Fruit fly (Drosophila melanogaster): ENCODE data around the gene Dhc1.

Gene Dhc1

dm6 chr3R:9637361-9637760, 37.1 kb downstream of the Dhc1 start, which contains the start of gene Scm (continued):
- TF ChIP-seq cg (GFP tag; optimal IDR thresholded peaks at IDR 0.05) (no peak), Vsx1 (GFP tag; optimal IDR thresholded peaks at IDR 0.05) (no peak), Nf-YA (GFP tag; IDR thresholded peaks at IDR 0.05) (no peak), stwl (tag; optimal IDR thresholded peaks at IDR 0.05) (peak; percentile 100), CG32772 (GFP tag; IDR thresholded peaks at IDR 0.05) (no peak), p53 (GFP tag; optimal IDR thresholded peaks at IDR 0.05) (no peak), tin (GFP tag; optimal IDR thresholded peaks at IDR 0.05) (no peak), Dbx (GFP tag; IDR thresholded peaks at IDR 0.05) (no peak), run (tag; optimal IDR thresholded peaks at IDR 0.05) (no peak), CG13894 (tag; optimal IDR thresholded peaks at IDR 0.05) (peak; percentile 2), CG4360 (GFP tag; IDR thresholded peaks at IDR 0.05) (no peak), Sox100B (GFP tag; optimal IDR thresholded peaks at IDR 0.05) (no peak), ssp (GFP tag; IDR thresholded peaks at IDR 0.05) (no peak), sna (GFP tag; IDR thresholded peaks at IDR 0.05; ENCODE audit: partially characterized antibody) (peak; percentile 95), dpn (GFP tag; optimal IDR thresholded peaks at IDR 0.05) (no peak), oc (tag; optimal IDR thresholded peaks at IDR 0.05) (no peak), fd102C (GFP tag; optimal IDR thresholded peaks at IDR 0.05) (no peak), ind (GFP tag; optimal IDR thresholded peaks at IDR 0.05) (no peak), CG1832 (GFP tag; optimal IDR thresholded peaks at IDR 0.05) (no peak), pho (GFP tag; optimal IDR thresholded peaks at IDR 0.05) (no peak), CG7963 (GFP tag; IDR thresholded peaks at IDR 0.05; ENCODE audit: partially characterized antibody) (peak; percentile 93), CG9817 (tag; optimal IDR thresholded peaks at IDR 0.05) (no peak), CHES-1-like (GFP tag; optimal IDR thresholded peaks at IDR 0.05) (peak; percentile 65), Atf6 (GFP tag; IDR thresholded peaks at IDR 0.05) (no peak), CG11695 (GFP tag; IDR thresholded peaks at IDR 0.05) (no peak), so (GFP tag; IDR thresholded peaks at IDR 0.05) (no peak), CG31224 (GFP tag; IDR thresholded peaks at IDR 0.05) (no peak), CG13424 (tag; optimal IDR thresholded peaks at IDR 0.05) (peak; percentile 3), CG14860 (GFP tag; IDR thresholded peaks at IDR 0.05; ENCODE audit: partially characterized antibody) (peak; percentile 85), CG7745 (tag; optimal IDR thresholded peaks at IDR 0.05) (no peak), CG8765 (GFP tag; IDR thresholded peaks at IDR 0.05) (no peak), jumu (GFP tag; optimal IDR thresholded peaks at IDR 0.05) (no peak), lmd (GFP tag; IDR thresholded peaks at IDR 0.05) (no peak), CG12104 (GFP tag; optimal IDR thresholded peaks at IDR 0.05) (no peak), pros (GFP tag; optimal IDR thresholded peaks at IDR 0.05) (no peak), CG17359 (tag; optimal IDR thresholded peaks at IDR 0.05) (no peak), dmrt11E (tag; optimal IDR thresholded peaks at IDR 0.05) (no peak), NfI (GFP tag; optimal IDR thresholded peaks at IDR 0.05) (no peak), CG11093 (GFP tag; IDR thresholded peaks at IDR 0.05) (no peak), fu2 (GFP tag; optimal IDR thresholded peaks at IDR 0.05) (no peak), CG10147 (GFP tag; optimal IDR thresholded peaks at IDR 0.05) (no peak), cato (GFP tag; optimal IDR thresholded peaks at IDR 0.05; ENCODE audit: borderline replicate concordance) (no peak), CG14014 (GFP tag; IDR thresholded peaks at IDR 0.05) (0 out of 2 replicates have a peak, but pooled peaks have one; percentile 34), CG9727 (GFP tag; optimal IDR thresholded peaks at IDR 0.05) (no peak), CG34224 (GFP tag; IDR thresholded peaks at IDR 0.05; ENCODE audit: partially characterized antibody) (peak; percentile 91), aop (GFP tag; IDR thresholded peaks at IDR 0.05) (no peak), CG14441 (GFP tag; IDR thresholded peaks at IDR 0.05) (no peak), B-H2 (GFP tag; optimal IDR thresholded peaks at IDR 0.05) (no peak), NC2α (GFP tag; optimal IDR thresholded peaks at IDR 0.05) (no peak), tap (tag; optimal IDR thresholded peaks at IDR 0.05) (no peak), CG8359 (GFP tag; optimal IDR thresholded peaks at IDR 0.05; ENCODE audit: borderline replicate concordance) (no peak)
